Worm (Caenorhabditis elegans) whole organism, L3 larva: ENCODE results near the gene ulp-1.

Experiments
- ceh-16 ChIP-seq: sonication (generic microtip); optimal IDR thresholded peaks from 2 replicates; lab custom pipeline; 2017; ENCODE audit warnings: missing biosample characterization, missing genetic modification characterization
- ceh-82 ChIP-seq: fragments of 150-350 bp; optimal IDR thresholded peaks from 2 replicates; lab custom pipeline; 2014; ENCODE audit warnings: missing biosample characterization, missing genetic modification characterization
- daf-12 ChIP-seq: fragments of 150-350 bp; optimal IDR thresholded peaks from 2 replicates; lab custom pipeline; 2014; ENCODE audit warnings: missing biosample characterization, missing genetic modification reagents, missing genetic modification characterization
- fkh-10 ChIP-seq: sonication (generic microtip); optimal IDR thresholded peaks from 2 replicates; lab custom pipeline; 2017; ENCODE audit warnings: missing biosample characterization, missing genetic modification reagents, missing genetic modification characterization
- nhr-23 ChIP-seq: fragments of 150-350 bp; optimal IDR thresholded peaks from 2 replicates; lab custom pipeline; 2014; ENCODE audit warnings: missing biosample characterization, missing genetic modification reagents, missing genetic modification characterization
- nhr-25 ChIP-seq: sonication (generic microtip); optimal IDR thresholded peaks from 2 replicates; lab custom pipeline; 2017; ENCODE audit warnings: missing biosample characterization, missing genetic modification characterization
- nhr-43 ChIP-seq: sonication (generic microtip); optimal IDR thresholded peaks from 2 replicates; lab custom pipeline; 2016; ENCODE audit warnings: mild to moderate bottlenecking, missing genetic modification characterization, missing compliant biosample characterization; ENCODE audit not compliant: poor library complexity, severe bottlenecking
- pha-4 ChIP-seq: fragments of 150-350 bp; optimal IDR thresholded peaks from 2 replicates; lab custom pipeline; 2014; ENCODE audit warnings: missing biosample characterization, missing genetic modification reagents, missing genetic modification characterization
- tbx-2 ChIP-seq: sonication (generic microtip); optimal IDR thresholded peaks from 2 replicates; lab custom pipeline; 2016; ENCODE audit warnings: mild to moderate bottlenecking, missing genetic modification characterization, missing compliant biosample characterization
- unc-39 ChIP-seq: sonication (generic microtip); optimal IDR thresholded peaks from 4 replicates; lab custom pipeline; 2017; ENCODE audit warnings: missing biosample characterization, missing genetic modification characterization
- zag-1 ChIP-seq: fragments of 150-350 bp; optimal IDR thresholded peaks from 2 replicates; lab custom pipeline; 2014; ENCODE audit warnings: missing biosample characterization, missing genetic modification characterization
- ztf-11 ChIP-seq: fragments of 150-350 bp; optimal IDR thresholded peaks from 2 replicates; lab custom pipeline; 2014; ENCODE audit warnings: missing biosample characterization, missing genetic modification characterization

- TF ChIP-seq ztf-11 (tag; lab: Kevin White, UChicago): no peak
- no peak for TF ChIP-seq daf-12 (tag; lab: Kevin White, UChicago)
- no peak for TF ChIP-seq zag-1 (tag; lab: Kevin White, UChicago)
- no peak for TF ChIP-seq tbx-2 (tag; lab: Kevin White, UChicago)
- TF ChIP-seq ceh-16 (tag; lab: Kevin White, UChicago): no peak
- TF ChIP-seq ceh-82 (tag; lab: Kevin White, UChicago): no peak
- TF ChIP-seq pha-4: no peak
- no peak for TF ChIP-seq nhr-25
- no peak for TF ChIP-seq fkh-10 (GFP tag; lab: Kevin White, UChicago)
- no peak for TF ChIP-seq nhr-23
- TF ChIP-seq unc-39 (tag; lab: Kevin White, UChicago): no peak
- no peak for TF ChIP-seq nhr-43 (tag; lab: Kevin White, UChicago)
Measured at ce11 chrIII:5155393-5155792, 14.2 kb downstream of the ulp-1 start.
